Worm (Caenorhabditis elegans) whole organism, young adult: ENCODE data around the gene C15H9.3.

Source experiments
- B0019.2 ChIP-seq: fragments of 200-800 bp; sonication (Bioruptor generic); conservative IDR thresholded peaks from 2 replicates; pipeline ENCODE4 v1.3.6; 2022; ENCODE audit warnings: missing genetic modification reagents, missing genetic modification characterization, missing compliant biosample characterization
- C06A6.2 ChIP-seq: fragments of 200-800 bp; sonication (Bioruptor generic); conservative IDR thresholded peaks from 2 replicates; pipeline ENCODE4 v1.3.6; 2022; ENCODE audit warnings: missing genetic modification characterization, missing compliant biosample characterization
- D2030.7 ChIP-seq: fragments of 200-800 bp; sonication (Bioruptor generic); IDR thresholded peaks from 2 replicates; pipeline ENCODE4 v1.3.6; 2022; ENCODE audit warnings: missing genetic modification reagents, missing genetic modification characterization, missing compliant biosample characterization
- F55B11.4 ChIP-seq: sonication (generic microtip); optimal IDR thresholded peaks from 2 replicates; lab custom pipeline; 2016; ENCODE audit warnings: missing compliant biosample characterization, missing genetic modification characterization, borderline replicate concordance; ENCODE audit not compliant: insufficient read depth
- T26A5.8 ChIP-seq: sonication (generic microtip); optimal IDR thresholded peaks from 2 replicates; lab custom pipeline; 2016; ENCODE audit warnings: missing genetic modification characterization, missing compliant biosample characterization
- Y56A3A.18 ChIP-seq: fragments of 200-800 bp; sonication (Bioruptor generic); IDR thresholded peaks from 2 replicates; pipeline ENCODE4 v1.3.6; 2022; ENCODE audit warnings: missing genetic modification reagents, missing genetic modification characterization, missing compliant biosample characterization
- Y95B8A.8 ChIP-seq: fragments of 200-800 bp; sonication (Bioruptor generic); IDR thresholded peaks from 2 replicates; pipeline ENCODE4 v1.3.6; 2022; ENCODE audit warnings: missing genetic modification reagents, missing genetic modification characterization, missing compliant biosample characterization
- atf-7 ChIP-seq: sonication (generic microtip); optimal IDR thresholded peaks from 2 replicates; lab custom pipeline; 2017; ENCODE audit warnings: mild to moderate bottlenecking, missing genetic modification characterization, missing compliant biosample characterization
- attf-5 ChIP-seq: fragments of 200-800 bp; sonication (Bioruptor generic); optimal IDR thresholded peaks from 2 replicates; lab custom pipeline; 2018; ENCODE audit warnings: mild to moderate bottlenecking, missing genetic modification characterization, missing compliant biosample characterization
- bed-1 ChIP-seq: fragments of 200-800 bp; sonication (Bioruptor generic); IDR thresholded peaks from 2 replicates; pipeline ENCODE4 v1.3.6; 2022; ENCODE audit warnings: missing genetic modification reagents, missing genetic modification characterization, missing compliant biosample characterization
- ceh-27 ChIP-seq: fragments of 200-800 bp; sonication (Bioruptor generic); optimal IDR thresholded peaks from 2 replicates; lab custom pipeline; 2018; ENCODE audit warnings: mild to moderate bottlenecking, missing genetic modification characterization, moderate library complexity, missing compliant biosample characterization
- ceh-40 ChIP-seq: fragments of 200-800 bp; sonication (Bioruptor generic); IDR thresholded peaks from 2 replicates; pipeline ENCODE4 v1.3.6; 2022; ENCODE audit warnings: missing genetic modification characterization, missing compliant biosample characterization
- ceh-79 ChIP-seq: sonication (generic microtip); optimal IDR thresholded peaks from 2 replicates; lab custom pipeline; 2017; ENCODE audit warnings: mild to moderate bottlenecking, missing genetic modification characterization, missing compliant biosample characterization
- chd-7 ChIP-seq: sonication (generic microtip); optimal IDR thresholded peaks from 2 replicates; lab custom pipeline; 2016; ENCODE audit warnings: mild to moderate bottlenecking, missing genetic modification characterization, moderate library complexity, missing compliant biosample characterization
- dpl-1 ChIP-seq: fragments of 150-350 bp; optimal IDR thresholded peaks from 2 replicates; lab custom pipeline; 2014; ENCODE audit warnings: missing biosample characterization, missing genetic modification reagents, missing genetic modification characterization
- ekl-4 ChIP-seq: fragments of 200-800 bp; sonication (Bioruptor generic); IDR thresholded peaks from 2 replicates; pipeline ENCODE4 v1.3.6; 2022; ENCODE audit warnings: missing genetic modification reagents, missing genetic modification characterization, missing compliant biosample characterization
- gei-17 ChIP-seq: fragments of 200-800 bp; sonication (Bioruptor generic); optimal IDR thresholded peaks from 2 replicates; lab custom pipeline; 2018; ENCODE audit warnings: mild to moderate bottlenecking, missing genetic modification characterization, missing compliant biosample characterization
- hlh-26 ChIP-seq: fragments of 200-800 bp; sonication (Bioruptor generic); conservative IDR thresholded peaks from 2 replicates; pipeline ENCODE4 v1.3.6; 2022; ENCODE audit warnings: missing genetic modification reagents, missing genetic modification characterization, missing compliant biosample characterization
- hsf-1 ChIP-seq: fragments of 200-800 bp; sonication (Bioruptor generic); IDR thresholded peaks from 2 replicates; pipeline ENCODE4 v1.3.6; 2022; ENCODE audit warnings: missing genetic modification reagents, missing genetic modification characterization, missing compliant biosample characterization
- lag-1 ChIP-seq: fragments of 200-800 bp; sonication (Bioruptor generic); IDR thresholded peaks from 2 replicates; pipeline ENCODE4 v1.3.6; 2022; ENCODE audit warnings: missing genetic modification reagents, missing genetic modification characterization, missing compliant biosample characterization
- let-526 ChIP-seq: fragments of 200-800 bp; sonication (Bioruptor generic); IDR thresholded peaks from 2 replicates; pipeline ENCODE4 v1.3.6; 2022; ENCODE audit warnings: missing genetic modification reagents, missing genetic modification characterization, missing compliant biosample characterization
- let-607 ChIP-seq, 2 experiments: fragments of 200-800 bp in 1 of 2; sonication (Bioruptor generic) in 1 of 2; sonication (generic microtip) in 1 of 2; optimal IDR thresholded peaks; 2 replicates each; lab custom pipeline; 2016 to 2018; ENCODE audit warnings: mild to moderate bottlenecking in 2 of 2, missing compliant biosample characterization in 2 of 2, missing genetic modification characterization in 2 of 2, moderate library complexity in 2 of 2, missing genotype in 1 of 2
- lin-40 ChIP-seq: sonication (generic microtip); optimal IDR thresholded peaks from 2 replicates; lab custom pipeline; 2016; ENCODE audit warnings: missing genetic modification characterization, mild to moderate bottlenecking, missing compliant biosample characterization, missing genotype, missing genetic modification reagents
- mcd-1 ChIP-seq: fragments of 200-800 bp; sonication (Bioruptor generic); IDR thresholded peaks from 2 replicates; pipeline ENCODE4 v1.3.6; 2022; ENCODE audit warnings: missing genetic modification reagents, missing genetic modification characterization, missing compliant biosample characterization
- nfya-1 ChIP-seq: sonication (generic microtip); optimal IDR thresholded peaks from 2 replicates; lab custom pipeline; 2017; ENCODE audit warnings: antibody characterized with exemption, missing compliant biosample characterization, missing genetic modification characterization, borderline replicate concordance; ENCODE audit not compliant: insufficient read depth
- nfya-2 ChIP-seq: fragments of 200-800 bp; sonication (Bioruptor generic); IDR thresholded peaks from 2 replicates; pipeline ENCODE4 v1.3.6; 2022; ENCODE audit warnings: missing genetic modification reagents, missing genetic modification characterization, missing compliant biosample characterization
- nhr-90 ChIP-seq: sonication (generic microtip); optimal IDR thresholded peaks from 2 replicates; lab custom pipeline; 2016; ENCODE audit warnings: missing genotype, mild to moderate bottlenecking, missing genetic modification characterization, missing compliant biosample characterization
- sdz-38 ChIP-seq: sonication (generic microtip); optimal IDR thresholded peaks from 2 replicates; lab custom pipeline; 2016; ENCODE audit warnings: missing genotype, missing genetic modification characterization, missing compliant biosample characterization
- sea-2 ChIP-seq: fragments of 200-800 bp; sonication (Bioruptor generic); IDR thresholded peaks from 2 replicates; pipeline ENCODE4 v1.3.6; 2022; ENCODE audit warnings: missing genetic modification characterization, missing compliant biosample characterization
- snpc-3.4 ChIP-seq: sonication (generic microtip); optimal IDR thresholded peaks from 2 replicates; lab custom pipeline; 2017; ENCODE audit warnings: missing genetic modification characterization, mild to moderate bottlenecking, missing compliant biosample characterization, antibody characterized with exemption, moderate library complexity, missing genotype, missing genetic modification reagents
- tbx-9 ChIP-seq: sonication (generic microtip); optimal IDR thresholded peaks from 2 replicates; lab custom pipeline; 2016; ENCODE audit warnings: borderline replicate concordance, missing genetic modification characterization, inconsistent platforms, missing compliant biosample characterization
- unc-130 ChIP-seq: sonication (generic microtip); optimal IDR thresholded peaks from 2 replicates; lab custom pipeline; 2016; ENCODE audit warnings: missing genetic modification reagents, missing genetic modification characterization, missing compliant biosample characterization
- unc-62 ChIP-seq: fragments of 150-350 bp; optimal IDR thresholded peaks from 2 replicates; lab custom pipeline; 2014; ENCODE audit warnings: missing biosample characterization, missing genetic modification reagents, missing genetic modification characterization
- zfh-2 ChIP-seq: fragments of 200-800 bp; sonication (Bioruptor generic); conservative IDR thresholded peaks from 2 replicates; pipeline ENCODE4 v1.3.6; 2022; ENCODE audit warnings: missing genetic modification reagents, missing genetic modification characterization, missing compliant biosample characterization
- zim-3 ChIP-seq: sonication (generic microtip); optimal IDR thresholded peaks from 2 replicates; lab custom pipeline; 2017; ENCODE audit warnings: mild to moderate bottlenecking, missing genetic modification characterization, moderate library complexity, missing compliant biosample characterization
- ztf-22 ChIP-seq: fragments of 200-800 bp; sonication (Bioruptor generic); optimal IDR thresholded peaks from 2 replicates; lab custom pipeline; 2018; ENCODE audit warnings: mild to moderate bottlenecking, missing genetic modification characterization, moderate library complexity, missing compliant biosample characterization
- ztf-28 ChIP-seq: fragments of 200-800 bp; sonication (Bioruptor generic); IDR thresholded peaks from 2 replicates; pipeline ENCODE4 v1.3.6; 2022; ENCODE audit warnings: missing genetic modification reagents, missing genetic modification characterization, missing compliant biosample characterization
- ztf-3 ChIP-seq: fragments of 200-800 bp; sonication (Bioruptor generic); optimal IDR thresholded peaks from 2 replicates; lab custom pipeline; 2018; ENCODE audit warnings: mild to moderate bottlenecking, missing genetic modification characterization, missing compliant biosample characterization
- ztf-6 ChIP-seq: fragments of 200-800 bp; sonication (Bioruptor generic); IDR thresholded peaks from 2 replicates; pipeline ENCODE4 v1.3.6; 2022; ENCODE audit warnings: missing genetic modification reagents, missing genetic modification characterization, missing compliant biosample characterization

Gene C15H9.3

ce11 chrX:6075209-6075608 lies 40.4 kb upstream of the C15H9.3 start, which contains the start of gene lgc-58:
TSS of gene lgc-58 (plus strand) at chrX:6075509.
- no peak for TF ChIP-seq mcd-1 (GFP tag; lab: Robert Waterston, UW)
- TF ChIP-seq lin-40 (tag; lab: Kevin White, UChicago) = no peak
- no peak for TF ChIP-seq bed-1 (GFP tag; lab: Robert Waterston, UW)
- TF ChIP-seq let-526 (GFP tag; lab: Robert Waterston, UW) = no peak
- no peak for TF ChIP-seq T26A5.8 (tag; lab: Kevin White, UChicago)
- no peak for TF ChIP-seq unc-130 (GFP tag; lab: Kevin White, UChicago)
- TF ChIP-seq ekl-4 (GFP tag; lab: Robert Waterston, UW) = no peak
- TF ChIP-seq ceh-79 (tag; lab: Kevin White, UChicago) = no peak
- no peak for TF ChIP-seq zim-3 (tag; lab: Kevin White, UChicago)
- no peak for TF ChIP-seq ztf-22 (GFP tag; lab: Kevin White, UChicago)
- no peak for TF ChIP-seq D2030.7

ce11 chrX:6081793-6082192 lies 33.8 kb upstream of the C15H9.3 start:
- TF ChIP-seq unc-62 (GFP tag; lab: Kevin White, UChicago) (no peak), ztf-22 (GFP tag; lab: Kevin White, UChicago) (no peak), dpl-1 (GFP tag; lab: Kevin White, UChicago) (no peak)

- TF ChIP-seq chd-7 (tag; lab: Kevin White, UChicago) (no peak), hlh-26 (no peak), nhr-90 (tag; lab: Kevin White, UChicago) (no peak), attf-5 (GFP tag; lab: Kevin White, UChicago) (no peak), nfya-2 (GFP tag; lab: Robert Waterston, UW) (no peak), Y56A3A.18 (GFP tag; lab: Robert Waterston, UW) (no peak), ztf-22 (GFP tag; lab: Kevin White, UChicago) (no peak), C06A6.2 (no peak), atf-7 (no peak), tbx-9 (tag; lab: Kevin White, UChicago) (no peak), gei-17 (GFP tag; lab: Kevin White, UChicago) (no peak), snpc-3.4 (tag; lab: Kevin White, UChicago) (no peak), sdz-38 (tag; lab: Kevin White, UChicago) (no peak), ztf-3 (GFP tag; lab: Kevin White, UChicago) (no peak), F55B11.4 (no peak), nfya-1 (tag; lab: Kevin White, UChicago) (no peak), ceh-40 (GFP tag; lab: Robert Waterston, UW) (no peak)
- TF ChIP-seq, all 124 proteins: peak for 0
Observed at ce11 chrX:6082660-6083059, 32.9 kb upstream of the C15H9.3 start, which contains the start of gene C45B2.3. TSS of gene C45B2.3 (plus strand) at chrX:6082960.

ce11 chrX:6084439-6084838 lies 31.2 kb upstream of the C15H9.3 start, which contains the start of gene C45B2.2:
TSS of gene C45B2.2 (plus strand) at chrX:6084739.
- TF ChIP-seq let-607 (tag; optimal IDR thresholded peaks at IDR 0.05; lab: Kevin White, UChicago) (no peak), B0019.2 (GFP tag; lab: Robert Waterston, UW) (no peak), ztf-28 (GFP tag; lab: Robert Waterston, UW) (no peak), dpl-1 (GFP tag; lab: Kevin White, UChicago) (no peak), lag-1 (no peak), ceh-27 (GFP tag; lab: Kevin White, UChicago) (no peak), unc-130 (GFP tag; lab: Kevin White, UChicago) (no peak), zfh-2 (no peak), hsf-1 (no peak), ztf-6 (GFP tag; lab: Robert Waterston, UW) (no peak), Y95B8A.8 (no peak), sea-2 (GFP tag; lab: Robert Waterston, UW) (no peak)
